Worm (Caenorhabditis elegans): ENCODE data around the gene C04H5.7.

Gene C04H5.7

DNA sequence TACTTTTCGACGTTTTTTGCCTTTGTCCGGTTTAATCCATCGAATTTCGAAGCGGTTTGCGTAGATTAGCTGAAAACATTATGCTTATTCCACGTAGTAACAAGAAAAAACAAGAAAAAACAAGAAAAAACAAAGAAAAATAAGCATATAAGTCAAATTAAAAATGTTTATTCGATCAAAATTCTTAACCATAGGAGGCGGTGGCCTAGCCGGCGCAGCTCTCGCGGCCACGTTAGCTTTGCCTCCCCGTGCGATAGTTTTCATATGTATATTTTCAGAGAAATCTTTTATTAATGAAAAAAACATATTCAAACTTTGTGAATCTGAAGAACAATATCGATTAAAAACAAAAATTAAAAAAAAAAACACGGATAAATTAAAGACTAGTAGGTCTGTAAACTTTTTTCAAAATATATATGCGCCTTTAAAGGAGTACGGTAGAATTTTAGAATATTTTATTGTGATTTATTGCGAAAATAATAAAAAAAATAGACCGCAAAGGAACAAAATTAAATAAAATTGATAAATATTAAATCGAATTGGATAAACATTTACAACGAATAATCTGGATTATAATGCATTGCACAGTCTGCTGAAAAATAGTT lies 26.1 kb downstream of the C04H5.7 start:
- TF ChIP-seq tbx-37 (GFP tag; conservative IDR thresholded peaks at IDR 0.05), result peak; percentile 46

ce11 chrII:14567811-14568210 lies 30.1 kb downstream of the C04H5.7 start:
- TF ChIP-seq ets-7 (tag; optimal IDR thresholded peaks at IDR 0.05), result no peak
- TF ChIP-seq hnd-1 (tag; optimal IDR thresholded peaks at IDR 0.05), result no peak
- TF ChIP-seq F13C5.2 (tag; optimal IDR thresholded peaks at IDR 0.05), result no peak
- no peak for TF ChIP-seq ceh-13 (GFP tag; optimal IDR thresholded peaks at IDR 0.05)
- no peak for TF ChIP-seq hmbx-1 (tag; optimal IDR thresholded peaks at IDR 0.05)
- no peak for TF ChIP-seq hmg-4 (GFP tag; optimal IDR thresholded peaks at IDR 0.05)
- no peak for TF ChIP-seq pes-1 (GFP tag; IDR thresholded peaks at IDR 0.05)
- no peak for TF ChIP-seq tbx-11 (GFP tag; IDR thresholded peaks at IDR 0.05)
- TF ChIP-seq B0310.2 (tag; optimal IDR thresholded peaks at IDR 0.05), result no peak
- TF ChIP-seq sea-1 (GFP tag; conservative IDR thresholded peaks at IDR 0.05), result no peak
- no peak for TF ChIP-seq aly-1 (tag; optimal IDR thresholded peaks at IDR 0.05)

DNA sequence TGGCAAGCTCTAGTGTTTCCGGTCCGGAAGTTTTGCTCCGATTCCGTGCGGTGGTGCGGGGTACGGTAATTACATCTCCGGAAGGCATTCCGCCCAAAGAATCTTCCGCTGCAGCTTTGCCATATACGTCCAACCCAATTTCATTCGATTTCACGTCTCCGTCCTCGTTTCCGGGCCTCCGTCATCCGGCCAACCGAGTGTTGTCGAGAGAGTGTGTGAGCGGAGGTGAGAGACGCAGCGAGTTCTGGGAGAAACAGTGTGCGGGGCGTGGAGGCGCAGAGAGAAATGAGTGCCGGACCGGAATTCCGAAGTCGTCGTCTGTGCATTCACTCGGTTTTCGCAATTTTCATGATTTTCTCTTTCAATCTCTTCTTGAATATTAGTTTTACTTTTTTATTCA lies 31.6 kb downstream of the C04H5.7 start:
- TF ChIP-seq hmg-4 (GFP tag; optimal IDR thresholded peaks at IDR 0.05) (peak; percentile 26), sea-1 (GFP tag; conservative IDR thresholded peaks at IDR 0.05) (no peak)

DNA sequence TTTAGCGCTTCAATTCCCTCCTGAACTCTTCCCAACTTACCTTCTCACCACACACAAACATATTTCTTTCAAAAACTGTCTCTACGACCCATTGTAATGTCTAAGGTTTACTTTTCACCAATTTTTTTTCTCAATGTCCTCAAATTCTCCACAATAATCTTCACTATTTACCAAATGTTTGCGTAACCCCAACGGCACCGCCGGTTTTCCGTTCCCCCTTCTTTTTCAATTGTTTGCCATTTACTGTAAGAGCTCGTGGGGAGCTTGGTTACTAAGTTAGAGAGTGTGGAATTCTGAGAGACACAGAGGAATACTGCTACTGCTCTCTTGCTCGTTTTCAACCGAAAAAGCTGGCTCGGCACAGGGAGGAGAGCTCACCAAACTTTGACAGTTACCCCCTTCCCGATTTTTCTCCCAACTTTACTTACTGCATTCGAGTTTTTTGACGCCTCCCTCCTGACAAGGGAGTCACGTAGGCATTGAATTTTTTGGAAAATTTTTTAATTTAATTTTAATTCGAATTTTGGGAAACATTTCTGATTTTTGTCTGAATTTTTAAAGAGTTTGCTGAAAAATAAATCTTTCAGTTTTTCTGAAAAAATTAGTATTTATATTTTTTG lies 32.9 kb downstream of the C04H5.7 start:
- no peak for TF ChIP-seq tra-4 (tag; optimal IDR thresholded peaks at IDR 0.05)

DNA sequence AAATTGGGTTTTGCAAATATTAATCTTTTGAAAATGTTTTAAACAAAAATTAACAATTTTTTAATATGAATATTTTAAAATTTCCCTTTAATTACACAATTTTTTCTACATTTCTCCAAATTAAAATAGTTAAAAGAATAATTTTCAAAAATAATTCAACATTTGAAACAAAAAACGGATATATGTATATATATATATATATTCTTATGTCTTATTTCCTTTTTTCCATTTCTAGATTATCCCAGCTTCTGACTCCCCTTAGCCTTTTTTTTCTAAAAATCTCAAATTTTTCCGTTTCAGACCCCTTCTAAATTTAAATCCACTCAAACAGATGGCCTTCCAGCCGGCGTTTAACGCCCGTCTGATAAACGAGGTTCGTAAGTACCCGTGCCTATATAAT lies 35.6 kb downstream of the C04H5.7 start, which contains the start of gene madf-5:
Gene madf-5, plus strand, starts transcription at position 301 of the 400 bp plus-strand sequence.
- no peak for TF ChIP-seq flt-1 (GFP tag; IDR thresholded peaks at IDR 0.05)
- TF ChIP-seq F13C5.2 (tag; optimal IDR thresholded peaks at IDR 0.05), result no peak
- no peak for TF ChIP-seq ceh-36 (tag; optimal IDR thresholded peaks at IDR 0.05)
- TF ChIP-seq tbx-37 (GFP tag; conservative IDR thresholded peaks at IDR 0.05), result no peak
- TF ChIP-seq pes-1 (GFP tag; IDR thresholded peaks at IDR 0.05), result no peak
- TF ChIP-seq hnd-1 (tag; optimal IDR thresholded peaks at IDR 0.05), result no peak
- no peak for TF ChIP-seq ets-7 (tag; optimal IDR thresholded peaks at IDR 0.05)
- no peak for TF ChIP-seq tbx-11 (GFP tag; IDR thresholded peaks at IDR 0.05)
- TF ChIP-seq hmg-4 (GFP tag; optimal IDR thresholded peaks at IDR 0.05), result no peak
- TF ChIP-seq aly-1 (tag; optimal IDR thresholded peaks at IDR 0.05), result no peak
- no peak for TF ChIP-seq scrt-1 (GFP tag; IDR thresholded peaks at IDR 0.05)

ce11 chrII:14574790-14575189 lies 37.0 kb downstream of the C04H5.7 start:
- TF ChIP-seq F13C5.2 (tag; optimal IDR thresholded peaks at IDR 0.05) (no peak), pes-1 (GFP tag; IDR thresholded peaks at IDR 0.05) (no peak), scrt-1 (GFP tag; IDR thresholded peaks at IDR 0.05) (no peak), tra-4 (tag; optimal IDR thresholded peaks at IDR 0.05) (no peak), hmbx-1 (tag; optimal IDR thresholded peaks at IDR 0.05) (no peak), hnd-1 (tag; optimal IDR thresholded peaks at IDR 0.05) (no peak), ceh-36 (tag; optimal IDR thresholded peaks at IDR 0.05) (no peak), flt-1 (GFP tag; IDR thresholded peaks at IDR 0.05) (no peak), ets-7 (tag; optimal IDR thresholded peaks at IDR 0.05) (no peak), ama-1 (optimal IDR thresholded peaks at IDR 0.05) (no peak), ceh-13 (GFP tag; optimal IDR thresholded peaks at IDR 0.05) (no peak), aly-1 (tag; optimal IDR thresholded peaks at IDR 0.05) (no peak), tbx-11 (GFP tag; IDR thresholded peaks at IDR 0.05) (no peak), hmg-4 (GFP tag; optimal IDR thresholded peaks at IDR 0.05) (no peak), sea-1 (GFP tag; conservative IDR thresholded peaks at IDR 0.05) (no peak), B0310.2 (tag; optimal IDR thresholded peaks at IDR 0.05) (no peak), tbx-37 (GFP tag; conservative IDR thresholded peaks at IDR 0.05) (no peak)

DNA sequence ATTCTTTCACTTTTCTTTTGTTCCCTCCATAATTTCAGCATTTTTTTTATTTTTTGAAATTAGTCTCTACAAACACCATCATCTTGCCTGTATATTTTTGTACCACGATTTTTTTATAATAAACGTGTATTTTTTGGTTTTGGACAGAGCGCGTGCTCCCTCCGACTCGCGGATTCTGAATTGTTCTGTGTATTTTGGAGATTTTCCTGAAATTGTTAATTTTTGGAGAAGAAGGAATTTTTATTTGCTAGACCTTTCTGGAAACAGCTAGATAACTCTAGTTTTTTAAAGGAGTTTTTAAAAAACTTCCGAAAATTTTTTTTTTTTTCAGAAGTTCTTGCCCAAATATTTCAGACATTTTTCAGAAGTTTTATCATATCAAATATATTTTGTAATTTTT lies 38.7 kb downstream of the C04H5.7 start, which contains the start of gene C01G12.13:
Gene C01G12.13, plus strand, starts transcription at position 301 of the 400 bp plus-strand sequence.
- TF ChIP-seq B0310.2 (tag; optimal IDR thresholded peaks at IDR 0.05) (no peak), pes-1 (GFP tag; IDR thresholded peaks at IDR 0.05) (no peak)

- no peak for TF ChIP-seq ets-7 (tag; optimal IDR thresholded peaks at IDR 0.05)
- TF ChIP-seq hnd-1 (tag; optimal IDR thresholded peaks at IDR 0.05), result no peak
- TF ChIP-seq ama-1 (optimal IDR thresholded peaks at IDR 0.05), result no peak
- TF ChIP-seq scrt-1 (GFP tag; IDR thresholded peaks at IDR 0.05), result no peak
- TF ChIP-seq F13C5.2 (tag; optimal IDR thresholded peaks at IDR 0.05), result no peak
- no peak for TF ChIP-seq hmg-4 (GFP tag; optimal IDR thresholded peaks at IDR 0.05)
- TF ChIP-seq tra-4 (tag; optimal IDR thresholded peaks at IDR 0.05), result no peak
- no peak for TF ChIP-seq tbx-37 (GFP tag; conservative IDR thresholded peaks at IDR 0.05)
- no peak for TF ChIP-seq hmbx-1 (tag; optimal IDR thresholded peaks at IDR 0.05)
- no peak for TF ChIP-seq aly-1 (tag; optimal IDR thresholded peaks at IDR 0.05)
- TF ChIP-seq B0310.2 (tag; optimal IDR thresholded peaks at IDR 0.05), result no peak
- no peak for TF ChIP-seq pes-1 (GFP tag; IDR thresholded peaks at IDR 0.05)
- TF ChIP-seq flt-1 (GFP tag; IDR thresholded peaks at IDR 0.05), result no peak
Observed at ce11 chrII:14578013-14578412, 40.3 kb downstream of the C04H5.7 start, which contains the start of gene nspb-7. nspb-7 (plus strand) TSS chrII:14578313.

DNA sequence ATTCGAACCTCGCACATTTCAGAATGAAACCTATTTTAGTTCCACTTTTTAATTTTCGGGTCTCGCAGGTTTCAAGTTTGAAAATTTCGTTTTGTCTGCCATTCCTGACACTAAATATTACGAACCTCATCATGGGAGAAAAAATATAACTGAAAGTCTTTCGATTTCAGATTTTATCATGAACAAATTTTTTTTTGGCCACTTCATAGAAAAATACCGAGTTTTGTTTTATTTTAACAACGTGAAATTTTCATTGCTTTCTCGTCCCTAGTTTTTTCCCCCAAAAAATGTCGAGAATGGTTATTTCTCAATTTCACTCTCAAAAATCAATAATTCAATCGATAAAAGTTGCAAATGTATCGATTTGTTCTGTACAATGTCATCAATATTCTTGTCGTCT lies 41.0 kb downstream of the C04H5.7 start, which contains the start of gene C01G12.9:
Gene C01G12.9, plus strand, starts transcription at position 301 of the 400 bp plus-strand sequence.
- no peak for TF ChIP-seq scrt-1 (GFP tag; IDR thresholded peaks at IDR 0.05)
- no peak for TF ChIP-seq ama-1 (optimal IDR thresholded peaks at IDR 0.05)
